Fruit fly (Drosophila melanogaster) whole organism, pupa: ENCODE measurements around the gene CG46467.
A peak's percentile ranks its signal among the peaks of the same experiment; 100 is the strongest.

Experiments used
- CG10348 ChIP-seq: fragments of 200-800 bp; sonication (Bioruptor generic); IDR thresholded peaks from 2 replicates; pipeline ENCODE4 v1.3.6; 2022; ENCODE audit warnings: missing biosample characterization, missing genetic modification characterization
- CG12605 ChIP-seq: fragments of 200-800 bp; sonication (Bioruptor generic); IDR thresholded peaks from 2 replicates; pipeline ENCODE4 v1.3.6; 2022; ENCODE audit warnings: missing biosample characterization, missing genetic modification characterization
- CG13204 ChIP-seq: fragments of 200-800 bp; sonication (Bioruptor generic); optimal IDR thresholded peaks from 2 replicates; lab custom pipeline; 2018; ENCODE audit warnings: missing biosample characterization, mild to moderate bottlenecking, missing genetic modification characterization, moderate library complexity
- CG14655 ChIP-seq: fragments of 200-800 bp; sonication (Bioruptor generic); optimal IDR thresholded peaks from 3 replicates; lab custom pipeline; 2017; ENCODE audit warnings: mild to moderate bottlenecking, missing biosample characterization, missing genetic modification reagents, missing genetic modification characterization
- CG15710 ChIP-seq: fragments of 200-800 bp; sonication (Bioruptor generic); optimal IDR thresholded peaks from 2 replicates; lab custom pipeline; 2018; ENCODE audit warnings: missing biosample characterization, mild to moderate bottlenecking, missing genetic modification characterization, moderate library complexity
- CG17806 ChIP-seq: fragments of 200-800 bp; sonication (Bioruptor generic); optimal IDR thresholded peaks from 2 replicates; lab custom pipeline; 2018; ENCODE audit warnings: missing biosample characterization, mild to moderate bottlenecking, missing genetic modification characterization, moderate library complexity
- CG32121 ChIP-seq: fragments of 200-800 bp; sonication (Bioruptor generic); IDR thresholded peaks from 2 replicates; pipeline ENCODE4 v1.3.6; 2022; ENCODE audit warnings: missing biosample characterization, missing genetic modification characterization
- CG34367 ChIP-seq: fragments of 200-800 bp; sonication (Bioruptor generic); optimal IDR thresholded peaks from 2 replicates; lab custom pipeline; 2018; ENCODE audit warnings: missing biosample characterization, mild to moderate bottlenecking, missing genetic modification characterization
- CG4496 ChIP-seq: fragments of 200-800 bp; sonication (Bioruptor generic); IDR thresholded peaks from 3 replicates; pipeline ENCODE4 v1.3.6; 2022; ENCODE audit warnings: missing biosample characterization, missing genetic modification characterization
- CG8159 ChIP-seq: fragments of 200-800 bp; sonication (Bioruptor generic); optimal IDR thresholded peaks from 3 replicates; lab custom pipeline; 2018; ENCODE audit warnings: missing biosample characterization, mild to moderate bottlenecking, missing genetic modification characterization, moderate library complexity
- CG8301 ChIP-seq: fragments of 200-800 bp; sonication (Bioruptor generic); optimal IDR thresholded peaks from 2 replicates; lab custom pipeline; 2018; ENCODE audit warnings: missing biosample characterization, mild to moderate bottlenecking, missing genetic modification characterization
- CG9948 ChIP-seq: fragments of 200-800 bp; sonication (Bioruptor generic); optimal IDR thresholded peaks from 2 replicates; lab custom pipeline; 2018; ENCODE audit warnings: missing biosample characterization, mild to moderate bottlenecking, missing genetic modification characterization, moderate library complexity
- D1 ChIP-seq: fragments of 200-800 bp; sonication (Bioruptor generic); optimal IDR thresholded peaks from 2 replicates; lab custom pipeline; 2018; ENCODE audit warnings: missing biosample characterization, mild to moderate bottlenecking, missing genetic modification characterization, moderate library complexity
- EcR ChIP-seq: fragments of 200-800 bp; sonication (Bioruptor generic); optimal IDR thresholded peaks from 3 replicates; lab custom pipeline; 2019; ENCODE audit warnings: missing biosample characterization, missing genetic modification characterization, mild to moderate bottlenecking, moderate library complexity, missing genetic modification reagents
- Ets98B ChIP-seq: fragments of 200-800 bp; sonication (Bioruptor generic); IDR thresholded peaks from 2 replicates; pipeline ENCODE4 v1.3.6; 2022; ENCODE audit warnings: missing biosample characterization, missing genetic modification characterization
- Pif1A ChIP-seq: fragments of 200-800 bp; sonication (Bioruptor generic); optimal IDR thresholded peaks from 3 replicates; lab custom pipeline; 2016; ENCODE audit warnings: missing biosample characterization, missing genetic modification characterization
- Pif1B ChIP-seq: fragments of 200-800 bp; sonication (Bioruptor generic); optimal IDR thresholded peaks from 3 replicates; lab custom pipeline; 2016; ENCODE audit warnings: missing biosample characterization, missing genetic modification characterization
- Snoo ChIP-seq: fragments of 200-800 bp; sonication (Bioruptor generic); optimal IDR thresholded peaks from 3 replicates; lab custom pipeline; 2017; ENCODE audit warnings: missing biosample characterization, mild to moderate bottlenecking, missing genetic modification characterization, inconsistent platforms
- fd96Ca ChIP-seq: fragments of 200-800 bp; sonication (Bioruptor generic); IDR thresholded peaks from 3 replicates; pipeline ENCODE4 v1.3.6; 2022; ENCODE audit warnings: missing biosample characterization, missing genetic modification characterization
- gl ChIP-seq: fragments of 200-800 bp; sonication (Bioruptor generic); optimal IDR thresholded peaks from 2 replicates; lab custom pipeline; 2018; ENCODE audit warnings: missing biosample characterization, mild to moderate bottlenecking, missing genetic modification characterization
- rn ChIP-seq: fragments of 200-800 bp; sonication (Bioruptor generic); IDR thresholded peaks from 2 replicates; pipeline ENCODE4 v1.3.6; 2022; ENCODE audit warnings: missing biosample characterization, missing genetic modification characterization

The CG46467 gene

DNA sequence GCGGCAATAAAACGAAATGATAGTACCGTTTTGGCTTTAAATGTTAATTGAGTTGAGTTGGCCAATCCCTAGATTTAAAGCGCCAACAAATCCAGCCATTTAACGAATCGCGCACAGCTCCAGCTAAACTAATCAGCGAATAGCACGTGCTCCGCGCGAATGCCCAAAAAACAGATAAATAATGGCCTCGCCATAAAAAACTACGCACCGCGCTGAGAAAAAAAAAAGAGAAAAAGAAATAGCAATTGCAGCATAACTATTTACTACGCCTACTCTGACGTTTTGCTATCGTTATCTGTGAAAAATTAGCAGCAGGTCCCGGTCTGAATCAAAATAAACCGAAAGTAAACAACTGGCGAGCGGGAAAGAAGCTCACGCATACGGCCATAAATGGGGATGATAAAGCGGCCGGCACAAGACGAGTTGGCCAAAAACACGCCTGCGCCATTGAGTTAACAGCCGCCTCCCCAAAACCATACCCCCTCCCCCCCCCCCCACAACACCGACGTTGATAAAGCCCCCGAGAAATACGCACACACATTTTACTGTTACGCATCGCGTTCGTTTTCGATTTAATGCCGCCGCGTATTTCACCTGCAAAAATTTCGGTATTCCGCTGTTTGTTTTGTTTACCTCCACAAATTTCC lies 65.0 kb downstream of the CG46467 start:
- no peak for TF ChIP-seq rn (GFP tag; lab: Robert Waterston, UW)
- no peak for TF ChIP-seq fd96Ca (GFP tag; lab: Robert Waterston, UW)
- no peak for TF ChIP-seq CG34367 (tag; lab: Kevin White, UChicago)
- no peak for TF ChIP-seq CG32121 (GFP tag; lab: Robert Waterston, UW)
- no peak for TF ChIP-seq Pif1B (GFP tag; lab: Kevin White, UChicago)
- no peak for TF ChIP-seq CG9948 (tag; lab: Kevin White, UChicago)
- TF ChIP-seq Ets98B (GFP tag; lab: Robert Waterston, UW) = no peak
- TF ChIP-seq CG10348 (GFP tag; lab: Robert Waterston, UW) = no peak
- TF ChIP-seq CG8159 (tag; lab: Kevin White, UChicago) = no peak
- TF ChIP-seq CG15710 = no peak
- TF ChIP-seq CG17806 (tag; lab: Kevin White, UChicago) = no peak
- no peak for TF ChIP-seq Pif1A
- no peak for TF ChIP-seq Snoo
- no peak for TF ChIP-seq CG12605 (GFP tag; lab: Robert Waterston, UW)

dm6 chr3R:9940565-9941258 lies 66.2 kb downstream of the CG46467 start:
- TF ChIP-seq Snoo = no peak
- TF ChIP-seq CG32121 (GFP tag; lab: Robert Waterston, UW) = no peak
- TF ChIP-seq CG4496 = no peak
- no peak for TF ChIP-seq CG15710
- no peak for TF ChIP-seq EcR
- no peak for TF ChIP-seq Pif1B (GFP tag; lab: Kevin White, UChicago)
- TF ChIP-seq CG9948 (tag; lab: Kevin White, UChicago) = no peak
- TF ChIP-seq CG34367 (tag; lab: Kevin White, UChicago) = no peak
- no peak for TF ChIP-seq CG12605 (GFP tag; lab: Robert Waterston, UW)
- no peak for TF ChIP-seq fd96Ca (GFP tag; lab: Robert Waterston, UW)
- TF ChIP-seq Ets98B (GFP tag; lab: Robert Waterston, UW) = no peak
- no peak for TF ChIP-seq gl
- TF ChIP-seq CG8301 = no peak
- no peak for TF ChIP-seq CG14655 (GFP tag; lab: Kevin White, UChicago)
- no peak for TF ChIP-seq CG10348 (GFP tag; lab: Robert Waterston, UW)
- no peak for TF ChIP-seq Pif1A
- no peak for TF ChIP-seq CG8159 (tag; lab: Kevin White, UChicago)
- TF ChIP-seq D1 = no peak
- no peak for TF ChIP-seq CG17806 (tag; lab: Kevin White, UChicago)

DNA sequence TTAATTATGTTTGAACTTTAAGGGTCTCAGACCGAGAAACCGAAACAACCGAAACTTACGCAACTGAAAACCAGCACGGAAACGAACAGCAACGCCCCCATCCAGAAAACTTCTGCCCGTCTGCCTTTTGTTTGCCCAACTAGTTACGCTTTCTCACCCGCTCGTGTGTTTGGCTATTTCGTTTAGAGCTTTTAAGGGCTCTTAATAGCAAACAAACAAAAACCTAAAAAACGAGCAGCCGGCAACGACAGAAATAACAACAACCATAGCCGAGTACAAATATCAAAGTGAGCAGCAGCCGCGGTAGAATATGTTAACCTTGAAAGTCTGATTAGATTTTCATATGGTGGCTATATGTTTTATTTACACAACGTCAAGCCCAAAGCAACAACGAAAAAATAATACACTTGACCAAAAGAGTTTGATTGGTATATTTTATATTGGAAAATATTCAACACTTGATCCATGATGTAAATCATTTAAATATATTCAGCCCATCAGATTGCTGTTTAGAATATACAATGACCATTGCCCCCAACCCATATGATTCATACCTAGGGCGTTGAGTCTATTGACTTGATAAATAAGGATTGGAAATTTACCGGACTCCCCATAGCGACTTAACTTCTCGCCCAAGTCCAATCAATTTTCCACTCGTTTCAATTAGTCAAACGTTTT lies 70.0 kb downstream of the CG46467 start:
- TF ChIP-seq CG10348 (GFP tag; lab: Robert Waterston, UW) (no peak), CG4496 (no peak), EcR (no peak), CG8301 (no peak), Pif1B (GFP tag; lab: Kevin White, UChicago) (no peak), CG12605 (GFP tag; lab: Robert Waterston, UW) (no peak), Pif1A (no peak), Ets98B (GFP tag; lab: Robert Waterston, UW) (no peak)

DNA sequence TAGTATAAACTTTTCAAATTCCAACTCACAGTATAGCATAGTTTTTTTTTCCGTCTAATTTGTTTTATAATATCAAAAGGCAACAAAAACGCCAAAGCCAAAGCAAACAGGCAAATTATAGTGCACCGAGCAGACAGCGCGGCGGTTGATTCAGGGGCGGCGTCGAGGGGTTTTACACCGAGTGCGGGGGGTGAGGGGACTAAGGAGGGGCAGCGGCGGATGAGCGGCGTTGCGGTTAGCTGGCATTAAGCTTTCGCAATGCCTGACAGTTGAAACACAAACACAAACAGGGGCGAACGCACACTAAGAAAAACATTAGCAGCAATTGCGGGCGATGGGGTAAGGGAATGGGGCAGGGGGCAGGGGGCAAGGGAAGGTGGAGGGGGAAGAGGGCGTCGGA lies 72.0 kb downstream of the CG46467 start:
- peak; percentile 13; the same call in 1 of the 2 replicates for TF ChIP-seq CG32121 (GFP tag; lab: Robert Waterston, UW)
- no peak for TF ChIP-seq CG8301
- peak; percentile 30; the same call in 1 of the 2 replicates for TF ChIP-seq Ets98B (GFP tag; lab: Robert Waterston, UW)
- TF ChIP-seq CG4496 = 0 out of 3 replicates have a peak, but pooled peaks have one; percentile 50

DNA sequence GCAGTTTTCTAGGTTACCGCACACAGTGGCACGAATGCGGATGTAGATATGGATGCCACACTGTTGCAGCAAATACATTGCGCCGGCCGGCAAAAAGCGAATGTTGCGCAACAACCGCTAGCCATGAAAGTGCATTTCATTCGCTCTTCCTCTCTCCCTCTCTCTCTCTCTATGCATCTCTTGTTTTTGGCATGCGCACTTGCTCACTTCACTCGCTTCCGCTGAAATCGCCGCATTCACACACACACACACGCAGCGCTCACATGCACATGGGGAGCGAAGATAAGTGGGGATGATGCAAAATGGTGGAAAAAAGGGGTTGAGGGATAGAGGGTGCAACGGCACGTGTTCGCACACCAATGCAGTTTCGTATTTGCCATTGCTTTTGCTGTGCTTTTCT lies 75.4 kb downstream of the CG46467 start:
- TF ChIP-seq CG15710 (no peak), Ets98B (GFP tag; lab: Robert Waterston, UW) (peak; percentile 66), EcR (peak; percentile 35), CG10348 (GFP tag; lab: Robert Waterston, UW) (no peak), CG34367 (tag; lab: Kevin White, UChicago) (no peak), CG12605 (GFP tag; lab: Robert Waterston, UW) (peak; percentile 55), CG32121 (GFP tag; lab: Robert Waterston, UW) (peak; percentile 62; the same call in 1 of the 2 replicates), CG8301 (no peak), CG9948 (tag; lab: Kevin White, UChicago) (no peak), Pif1A (peak; percentile 35), Snoo (peak; percentile 24), CG13204 (GFP tag; lab: Kevin White, UChicago) (no peak), gl (peak; percentile 3), CG17806 (tag; lab: Kevin White, UChicago) (no peak), D1 (no peak), CG8159 (tag; lab: Kevin White, UChicago) (no peak), CG14655 (GFP tag; lab: Kevin White, UChicago) (peak; percentile 39), CG4496 (peak; percentile 40; the same call in 1 of the 3 replicates), Pif1B (GFP tag; lab: Kevin White, UChicago) (no peak), fd96Ca (GFP tag; lab: Robert Waterston, UW) (no peak)
